Worm (Caenorhabditis elegans) whole organism, L3 larva: ENCODE data around the gene lgc-50.

Experiments used
- egl-27 ChIP-seq: sonication (generic microtip); optimal IDR thresholded peaks from 4 replicates; lab custom pipeline; 2017; ENCODE audit warnings: missing biosample characterization, missing genetic modification reagents, missing genetic modification characterization
- elt-1 ChIP-seq: fragments of 150-350 bp; optimal IDR thresholded peaks from 2 replicates; lab custom pipeline; 2014; ENCODE audit warnings: missing biosample characterization, missing genetic modification characterization
- lin-39 ChIP-seq: fragments of 150-350 bp; optimal IDR thresholded peaks from 2 replicates; lab custom pipeline; 2018; ENCODE audit warnings: missing biosample characterization, missing genetic modification reagents, missing genetic modification characterization
- nhr-11 ChIP-seq: fragments of 150-350 bp; optimal IDR thresholded peaks from 2 replicates; lab custom pipeline; 2014; ENCODE audit warnings: missing biosample characterization, missing genetic modification characterization
- tbx-2 ChIP-seq: sonication (generic microtip); optimal IDR thresholded peaks from 2 replicates; lab custom pipeline; 2016; ENCODE audit warnings: mild to moderate bottlenecking, missing genetic modification characterization, missing compliant biosample characterization
- unc-39 ChIP-seq: sonication (generic microtip); optimal IDR thresholded peaks from 4 replicates; lab custom pipeline; 2017; ENCODE audit warnings: missing biosample characterization, missing genetic modification characterization

DNA sequence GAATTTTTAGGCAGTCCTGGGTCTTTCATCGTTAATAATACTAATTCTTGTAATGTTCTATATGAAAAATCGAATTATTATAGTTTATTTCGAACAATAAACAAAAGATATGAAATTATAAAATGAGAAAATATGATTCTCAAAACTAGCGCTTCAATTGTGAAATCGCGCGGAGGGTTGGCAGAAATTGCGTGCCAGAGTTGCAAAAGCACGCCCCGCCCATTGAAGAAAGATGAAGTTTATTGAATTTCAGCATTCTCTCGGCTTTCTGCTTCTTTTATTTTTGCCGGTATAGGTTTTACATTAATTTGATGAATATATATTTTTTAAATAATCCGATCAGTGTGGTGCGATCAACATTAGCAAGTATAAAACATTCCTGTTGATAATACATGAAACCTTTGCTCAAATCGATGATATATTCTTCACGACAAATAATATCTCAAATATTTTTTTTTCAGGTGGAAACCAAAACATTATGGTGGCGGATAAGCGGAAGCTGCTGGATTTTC is 36.2 kb downstream of the lgc-50 start, which contains the start of the genes eco-1 and hmgr-1:
- TF ChIP-seq nhr-11 (tag; lab: Kevin White, UChicago) (no peak), tbx-2 (tag; lab: Kevin White, UChicago) (no peak), lin-39 (tag; lab: Kevin White, UChicago) (peak; percentile 41), unc-39 (tag; lab: Kevin White, UChicago) (no peak), elt-1 (tag; lab: Kevin White, UChicago) (no peak), egl-27 (tag; lab: Kevin White, UChicago) (no peak)
